Worm (Caenorhabditis elegans) whole organism, L1 larva: Measurements from ENCODE around the gene clec-128.
"Not testable (repeated sequence)": the region's sequence is repeated elsewhere in the genome, so short reads cannot be mapped to it uniquely, and the experiment has no call there.

Experiments used
- aly-2 ChIP-seq: fragments of 150-350 bp; optimal IDR thresholded peaks from 2 replicates; lab custom pipeline; 2014; ENCODE audit warnings: missing biosample characterization, missing genetic modification characterization
- ama-1 ChIP-seq: fragments of 150-350 bp; optimal IDR thresholded peaks from 2 replicates; lab custom pipeline; 2014
- blmp-1 ChIP-seq: fragments of 150-350 bp; optimal IDR thresholded peaks from 2 replicates; lab custom pipeline; 2014; ENCODE audit warnings: missing biosample characterization, missing genetic modification characterization
- elt-3 ChIP-seq, 6 experiments: fragments of 150-350 bp in 1 of 6; sonication (generic microtip); optimal IDR thresholded peaks; 2 replicates each; lab custom pipeline; 2017 to 2018; ENCODE audit warnings: missing biosample characterization in 6 of 6, missing genetic modification characterization in 6 of 6, inconsistent platforms in 1 of 6
- lin-13 ChIP-seq: fragments of 150-350 bp; optimal IDR thresholded peaks from 2 replicates; lab custom pipeline; 2014; ENCODE audit warnings: missing biosample characterization, missing genetic modification reagents, missing genetic modification characterization
- lin-39 ChIP-seq: fragments of 150-350 bp; optimal IDR thresholded peaks from 2 replicates; lab custom pipeline; 2014; ENCODE audit warnings: missing biosample characterization, missing genetic modification reagents, missing genetic modification characterization
- lir-3 ChIP-seq: sonication (generic microtip); optimal IDR thresholded peaks from 2 replicates; lab custom pipeline; 2016; ENCODE audit warnings: mild to moderate bottlenecking, missing genetic modification characterization, moderate library complexity, missing compliant biosample characterization; ENCODE audit not compliant: poor library complexity
- lsy-2 ChIP-seq, 2 experiments: fragments of 150-350 bp; optimal IDR thresholded peaks; 2 replicates each; lab custom pipeline; 2014; ENCODE audit warnings: missing biosample characterization in 2 of 2, missing genetic modification characterization in 2 of 2
- mdl-1 ChIP-seq, 2 experiments: fragments of 150-350 bp; optimal IDR thresholded peaks; 2 replicates each; lab custom pipeline; 2014 to 2017; ENCODE audit warnings: missing biosample characterization in 2 of 2, missing genetic modification characterization in 2 of 2, inconsistent platforms in 1 of 2
- nhr-77 ChIP-seq: fragments of 150-350 bp; optimal IDR thresholded peaks from 2 replicates; lab custom pipeline; 2014; ENCODE audit warnings: missing biosample characterization, missing genetic modification characterization
- tbx-2 ChIP-seq: sonication (generic microtip); optimal IDR thresholded peaks from 2 replicates; lab custom pipeline; 2016; ENCODE audit warnings: missing genetic modification characterization, missing compliant biosample characterization
- ztf-11 ChIP-seq, 2 experiments: sonication (generic microtip); optimal IDR thresholded peaks; 2 replicates each; lab custom pipeline; 2016 to 2017; ENCODE audit warnings: missing genetic modification characterization in 2 of 2, missing biosample characterization in 1 of 2, missing compliant biosample characterization in 1 of 2

- not testable (repeated sequence) for TF ChIP-seq elt-3 (tag; optimal IDR thresholded peaks at IDR 0.05; lab: Kevin White, UChicago); lin-13 (GFP tag; lab: Kevin White, UChicago); lsy-2 (tag; optimal IDR thresholded peaks at IDR 0.05; lab: Kevin White, UChicago); nhr-77 (tag; lab: Kevin White, UChicago); tbx-2 (tag; lab: Kevin White, UChicago); mdl-1 (tag; optimal IDR thresholded peaks at IDR 0.05; lab: Kevin White, UChicago); lin-39 (tag; lab: Kevin White, UChicago); lir-3; ztf-11 (tag; optimal IDR thresholded peaks at IDR 0.05; lab: Kevin White, UChicago); ama-1 (lab: Kevin White, UChicago); aly-2 (tag; lab: Kevin White, UChicago); blmp-1 (tag; lab: Kevin White, UChicago)
Observed at ce11 chrII:3567576-3567975, 3.3 kb downstream of the clec-128 start.
